Worm (Caenorhabditis elegans): ENCODE measurements around the gene pgp-5.

DNA sequence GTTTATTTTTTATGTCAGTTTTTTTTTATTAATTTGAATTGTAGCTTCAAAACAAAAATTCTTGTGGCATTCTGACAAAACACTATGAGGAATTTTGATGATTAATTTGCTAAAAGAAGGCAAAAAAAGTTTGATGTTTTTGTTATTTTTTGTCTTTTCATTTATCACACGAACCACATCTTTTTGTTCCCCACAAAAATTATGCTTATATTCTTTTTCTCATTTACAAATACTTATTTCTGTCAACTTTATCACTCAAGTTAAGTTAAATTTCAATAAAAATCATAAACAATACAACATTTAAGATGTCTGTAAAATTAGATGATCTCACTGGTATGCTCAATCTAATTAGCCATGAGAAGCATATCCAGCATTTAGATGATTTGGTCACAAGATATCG, 29.1 kb upstream of the pgp-5 start, which contains the start of gene F47B10.6:
- TF ChIP-seq mcd-1 (GFP tag; IDR thresholded peaks at IDR 0.05) (no peak), hmg-20 (GFP tag; IDR thresholded peaks at IDR 0.05) (no peak), xnd-1 (tag; optimal IDR thresholded peaks at IDR 0.05) (no peak), rpc-1 (optimal IDR thresholded peaks at IDR 0.05) (no peak), rpc-1 (tag; optimal IDR thresholded peaks at IDR 0.05) (no peak), nhr-179 (tag; optimal IDR thresholded peaks at IDR 0.05) (no peak), madf-8 (GFP tag; conservative IDR thresholded peaks at IDR 0.05) (no peak), cebp-1 (GFP tag; IDR thresholded peaks at IDR 0.05) (no peak), cebp-1 (tag; optimal IDR thresholded peaks at IDR 0.05) (no peak), lsl-1 (GFP tag; optimal IDR thresholded peaks at IDR 0.05) (no peak), snpc-4 (GFP tag; optimal IDR thresholded peaks at IDR 0.05) (no peak), snpc-4 (tag; optimal IDR thresholded peaks at IDR 0.05) (no peak), unc-62 (GFP tag; optimal IDR thresholded peaks at IDR 0.05) (no peak), ama-1 (optimal IDR thresholded peaks at IDR 0.05) (no peak), ama-1 (GFP tag; optimal IDR thresholded peaks at IDR 0.05) (no peak)
